Fruit fly (Drosophila melanogaster) whole organism, wandering third instar larva: ENCODE results near the gene Tpst.

Experiments used
- Abd-B ChIP-seq: fragments of >200 bp; optimal IDR thresholded peaks from 2 replicates; lab custom pipeline; 2017; ENCODE audit warnings: missing biosample characterization, missing genetic modification characterization
- GATAd ChIP-seq: sonication (Bioruptor generic); optimal IDR thresholded peaks from 2 replicates; lab custom pipeline; 2016; ENCODE audit warnings: missing biosample characterization, missing genetic modification characterization
- Sp1 ChIP-seq: fragments of 200-800 bp; sonication (Bioruptor generic); optimal IDR thresholded peaks from 3 replicates; lab custom pipeline; 2019; ENCODE audit warnings: missing biosample characterization, mild to moderate bottlenecking, missing genetic modification characterization, moderate library complexity
- dl ChIP-seq, 2 experiments: fragments of 175-275, 200-275 bp in 1 of 2; fragments of 200-275 bp in 1 of 2; sonication (Bioruptor generic); optimal IDR thresholded peaks; lab custom pipeline; 2018; ENCODE audit warnings: mild to moderate bottlenecking in 2 of 2, missing biosample characterization in 2 of 2, missing genetic modification characterization in 2 of 2, moderate library complexity in 2 of 2; ENCODE audit not compliant: partially characterized antibody in 2 of 2, insufficient read depth in 1 of 2
- psq ChIP-seq: fragments of 200-800 bp; sonication (Bioruptor generic); optimal IDR thresholded peaks from 3 replicates; lab custom pipeline; 2017; ENCODE audit warnings: missing biosample characterization, mild to moderate bottlenecking, missing genetic modification characterization, moderate library complexity

DNA sequence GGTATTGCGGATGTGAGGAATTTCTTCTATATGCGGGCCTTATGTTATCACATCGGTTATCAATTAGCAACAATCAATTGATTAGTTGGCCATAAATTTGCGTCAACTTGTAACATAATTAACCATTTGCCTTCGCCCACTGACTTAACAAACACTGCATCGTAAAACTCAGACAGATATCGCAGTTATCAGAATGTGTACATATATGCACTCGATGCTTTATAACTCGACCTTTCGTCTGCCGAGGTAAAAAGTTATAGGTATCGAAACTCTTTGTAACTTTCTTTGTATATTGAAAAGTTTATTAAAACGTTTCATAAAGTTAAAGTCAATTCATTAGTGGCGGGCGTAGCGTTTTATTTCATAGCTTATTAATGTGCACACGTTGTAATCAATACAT is 581 bp upstream of the Tpst start:
- TF ChIP-seq Abd-B (GFP tag; lab: Kevin White, UChicago), result no peak
- TF ChIP-seq dl (GFP tag; optimal IDR thresholded peaks at IDR 0.05; lab: Kevin White, UChicago; ENCODE audit: insufficient read depth in 1 of 2, partially characterized antibody in 2 of 2), result no peak
- TF ChIP-seq GATAd, result no peak
- TF ChIP-seq psq (GFP tag; lab: Kevin White, UChicago), result no peak
- no peak for TF ChIP-seq Sp1 (GFP tag; lab: Kevin White, UChicago)
